Fruit fly (Drosophila melanogaster) whole organism, embryonic: Measurements from ENCODE around the gene dar1.

Experiments used
- Atf6 ChIP-seq: fragments of 200-800 bp; sonication (Bioruptor generic); IDR thresholded peaks from 2 replicates; pipeline ENCODE4 v1.3.6; 2022; ENCODE audit warnings: missing biosample characterization, missing genetic modification characterization
- B-H1 ChIP-seq: fragments of 200-800 bp; sonication (Bioruptor generic); IDR thresholded peaks from 3 replicates; pipeline ENCODE4 v1.3.6; 2022; ENCODE audit warnings: missing biosample characterization, missing genetic modification characterization
- Bteb2 ChIP-seq: fragments of 200-800 bp; sonication (Bioruptor generic); optimal IDR thresholded peaks from 2 replicates; lab custom pipeline; 2016; ENCODE audit warnings: missing biosample characterization, missing genetic modification characterization
- CG11085 ChIP-seq: fragments of 200-800 bp; sonication (Bioruptor generic); IDR thresholded peaks from 2 replicates; pipeline ENCODE4 v1.3.6; 2022; ENCODE audit warnings: missing biosample characterization, missing genetic modification characterization
- CG12155 ChIP-seq: fragments of 200-800 bp; sonication (Bioruptor generic); optimal IDR thresholded peaks from 3 replicates; lab custom pipeline; 2016; ENCODE audit warnings: missing biosample characterization, missing genetic modification characterization
- CG12744 ChIP-seq: fragments of 200-800 bp; sonication (Bioruptor generic); optimal IDR thresholded peaks from 2 replicates; lab custom pipeline; 2016; ENCODE audit warnings: missing biosample characterization, missing genetic modification characterization
- CG13123 ChIP-seq: fragments of 200-800 bp; sonication (Bioruptor generic); optimal IDR thresholded peaks from 2 replicates; lab custom pipeline; 2016; ENCODE audit warnings: missing biosample characterization, missing genetic modification characterization
- CG13775 ChIP-seq: fragments of 200-800 bp; sonication (Bioruptor generic); optimal IDR thresholded peaks from 3 replicates; lab custom pipeline; 2017; ENCODE audit warnings: missing biosample characterization, mild to moderate bottlenecking, missing genetic modification characterization
- CG14441 ChIP-seq: fragments of 200-800 bp; sonication (Bioruptor generic); IDR thresholded peaks from 2 replicates; pipeline ENCODE4 v1.3.6; 2022; ENCODE audit warnings: missing biosample characterization, missing genetic modification characterization
- CG14965 ChIP-seq: fragments of 200-800 bp; sonication (Bioruptor generic); optimal IDR thresholded peaks from 2 replicates; lab custom pipeline; 2016; ENCODE audit warnings: missing biosample characterization, missing genetic modification characterization, borderline replicate concordance
- CG15011 ChIP-seq: fragments of 200-800 bp; sonication (Bioruptor generic); optimal IDR thresholded peaks from 3 replicates; lab custom pipeline; 2018; ENCODE audit warnings: missing biosample characterization, mild to moderate bottlenecking, missing genetic modification characterization
- CG1603 ChIP-seq: fragments of 200-800 bp; sonication (Bioruptor generic); optimal IDR thresholded peaks from 2 replicates; lab custom pipeline; 2019; ENCODE audit warnings: missing biosample characterization, mild to moderate bottlenecking, missing genetic modification characterization, moderate library complexity
- CG2120 ChIP-seq: fragments of 200-800 bp; sonication (Bioruptor generic); optimal IDR thresholded peaks from 3 replicates; lab custom pipeline; 2016; ENCODE audit warnings: missing biosample characterization, missing genetic modification characterization
- CG32772 ChIP-seq: fragments of 200-800 bp; sonication (Bioruptor generic); IDR thresholded peaks from 2 replicates; pipeline ENCODE4 v1.3.6; 2022; ENCODE audit warnings: missing biosample characterization, missing genetic modification characterization
- CG3407 ChIP-seq: fragments of 200-800 bp; sonication (Bioruptor generic); optimal IDR thresholded peaks from 2 replicates; lab custom pipeline; 2018; ENCODE audit warnings: missing biosample characterization, mild to moderate bottlenecking, missing genetic modification characterization
- CG3838 ChIP-seq: fragments of 200-800 bp; sonication (Bioruptor generic); optimal IDR thresholded peaks from 3 replicates; lab custom pipeline; 2016; ENCODE audit warnings: missing biosample characterization, missing genetic modification characterization
- CG4282 ChIP-seq: fragments of 200-800 bp; sonication (Bioruptor generic); optimal IDR thresholded peaks from 2 replicates; lab custom pipeline; 2016; ENCODE audit warnings: missing biosample characterization, missing genetic modification characterization
- CG4404 ChIP-seq: fragments of 200-800 bp; sonication (Bioruptor generic); IDR thresholded peaks from 2 replicates; pipeline ENCODE4 v1.3.6; 2022; ENCODE audit warnings: missing biosample characterization, missing genetic modification characterization
- CG6654 ChIP-seq: fragments of 200-800 bp; sonication (Bioruptor generic); optimal IDR thresholded peaks from 2 replicates; lab custom pipeline; 2017; ENCODE audit warnings: missing biosample characterization, mild to moderate bottlenecking, missing genetic modification characterization
- CG8089 ChIP-seq: fragments of 200-800 bp; sonication (Bioruptor generic); optimal IDR thresholded peaks from 3 replicates; lab custom pipeline; 2016; ENCODE audit warnings: missing biosample characterization, missing genetic modification characterization
- CG8359 ChIP-seq: fragments of 200-800 bp; sonication (Bioruptor generic); optimal IDR thresholded peaks from 2 replicates; lab custom pipeline; 2017; ENCODE audit warnings: missing biosample characterization, mild to moderate bottlenecking, missing genetic modification characterization, borderline replicate concordance
- CG8924 ChIP-seq: fragments of 200-800 bp; optimal IDR thresholded peaks from 3 replicates; lab custom pipeline; 2019; ENCODE audit warnings: missing biosample characterization, mild to moderate bottlenecking, missing genetic modification characterization, moderate library complexity
- CG9437 ChIP-seq: fragments of 200-800 bp; sonication (Bioruptor generic); optimal IDR thresholded peaks from 2 replicates; lab custom pipeline; 2018; ENCODE audit warnings: missing biosample characterization, mild to moderate bottlenecking, missing genetic modification characterization
- CG9932 ChIP-seq: fragments of 200-800 bp; sonication (Bioruptor generic); IDR thresholded peaks from 2 replicates; pipeline ENCODE4 v1.3.6; 2022; ENCODE audit warnings: missing biosample characterization, missing genetic modification characterization
- CHES-1-like ChIP-seq: fragments of 200-800 bp; sonication (Bioruptor generic); optimal IDR thresholded peaks from 2 replicates; lab custom pipeline; 2016; ENCODE audit warnings: missing biosample characterization, missing genetic modification characterization
- CoRest ChIP-seq: fragments of 200-800 bp; sonication (Bioruptor generic); optimal IDR thresholded peaks from 3 replicates; lab custom pipeline; 2018; ENCODE audit warnings: missing biosample characterization, mild to moderate bottlenecking, missing genetic modification characterization, moderate library complexity
- Dek ChIP-seq: fragments of 200-800 bp; sonication (Bioruptor generic); optimal IDR thresholded peaks from 3 replicates; lab custom pipeline; 2019; ENCODE audit warnings: missing biosample characterization, mild to moderate bottlenecking, missing genetic modification characterization, moderate library complexity
- MTF-1 ChIP-seq: fragments of 200-800 bp; sonication (Bioruptor generic); optimal IDR thresholded peaks from 2 replicates; lab custom pipeline; 2018; ENCODE audit warnings: missing biosample characterization, mild to moderate bottlenecking, missing genetic modification characterization, borderline replicate concordance
- NC2α ChIP-seq: fragments of 200-800 bp; sonication (Bioruptor generic); optimal IDR thresholded peaks from 2 replicates; lab custom pipeline; 2016; ENCODE audit warnings: missing biosample characterization, missing genetic modification characterization
- Opbp ChIP-seq: fragments of 200-800 bp; sonication (Bioruptor generic); IDR thresholded peaks from 3 replicates; pipeline ENCODE4 v1.3.6; 2022; ENCODE audit warnings: missing biosample characterization, missing genetic modification characterization; ENCODE audit not compliant: partially characterized antibody
- Optix ChIP-seq: fragments of 200-800 bp; sonication (Bioruptor generic); IDR thresholded peaks from 3 replicates; pipeline ENCODE4 v1.3.6; 2022; ENCODE audit warnings: missing biosample characterization, missing genetic modification characterization
- Ptx1 ChIP-seq: fragments of 200-800 bp; sonication (Bioruptor generic); IDR thresholded peaks from 2 replicates; pipeline ENCODE4 v1.3.6; 2022; ENCODE audit warnings: missing biosample characterization, missing genetic modification characterization
- chinmo ChIP-seq: fragments of 200-800 bp; sonication (Bioruptor generic); IDR thresholded peaks from 4 replicates; pipeline ENCODE4 v1.3.6; 2022; ENCODE audit warnings: missing biosample characterization, missing genetic modification characterization; ENCODE audit not compliant: partially characterized antibody
- ci ChIP-seq: fragments of 200-800 bp; sonication (Bioruptor generic); IDR thresholded peaks from 3 replicates; pipeline ENCODE4 v1.3.6; 2022; ENCODE audit warnings: missing biosample characterization, missing genetic modification characterization
- cwo ChIP-seq: fragments of 200-800 bp; sonication (Bioruptor generic); optimal IDR thresholded peaks from 3 replicates; lab custom pipeline; 2017; ENCODE audit warnings: missing biosample characterization, missing genetic modification characterization, mild to moderate bottlenecking, moderate library complexity, missing genetic modification reagents
- dan ChIP-seq: fragments of 200-800 bp; sonication (Bioruptor generic); IDR thresholded peaks from 2 replicates; pipeline ENCODE4 v1.3.6; 2022; ENCODE audit warnings: missing biosample characterization, missing genetic modification characterization
- eve ChIP-seq, 2 experiments: fragments of >200 bp; optimal IDR thresholded peaks; 2 replicates each; lab custom pipeline; 2017; ENCODE audit warnings: missing biosample characterization in 2 of 2, missing genetic modification characterization in 2 of 2
- exex ChIP-seq: fragments of 200-800 bp; sonication (Bioruptor generic); optimal IDR thresholded peaks from 4 replicates; lab custom pipeline; 2018; ENCODE audit warnings: missing biosample characterization, mild to moderate bottlenecking, missing genetic modification characterization, moderate library complexity
- fd102C ChIP-seq: fragments of 200-800 bp; sonication (Bioruptor generic); optimal IDR thresholded peaks from 2 replicates; lab custom pipeline; 2018; ENCODE audit warnings: missing biosample characterization, mild to moderate bottlenecking, missing genetic modification characterization, moderate library complexity
- fd3F ChIP-seq: fragments of 200-800 bp; sonication (Bioruptor generic); optimal IDR thresholded peaks from 2 replicates; lab custom pipeline; 2018; ENCODE audit warnings: missing biosample characterization, mild to moderate bottlenecking, missing genetic modification characterization, moderate library complexity
- gce ChIP-seq: fragments of 200-800 bp; sonication (Bioruptor generic); IDR thresholded peaks from 3 replicates; pipeline ENCODE4 v1.3.6; 2022; ENCODE audit warnings: missing biosample characterization, missing genetic modification characterization
- gem ChIP-seq: fragments of 200-800 bp; sonication (Bioruptor generic); optimal IDR thresholded peaks from 2 replicates; lab custom pipeline; 2019; ENCODE audit warnings: missing biosample characterization, mild to moderate bottlenecking, missing genetic modification characterization, moderate library complexity
- nmo ChIP-seq: fragments of 200-800 bp; sonication (Bioruptor generic); optimal IDR thresholded peaks from 2 replicates; lab custom pipeline; 2018; ENCODE audit warnings: missing biosample characterization, mild to moderate bottlenecking, missing genetic modification characterization, moderate library complexity
- org-1 ChIP-seq: fragments of 200-800 bp; sonication (Bioruptor generic); optimal IDR thresholded peaks from 2 replicates; lab custom pipeline; 2017; ENCODE audit warnings: missing biosample characterization, missing genetic modification characterization
- slp2 ChIP-seq: fragments of 200-800 bp; sonication (Bioruptor generic); optimal IDR thresholded peaks from 2 replicates; lab custom pipeline; 2016; ENCODE audit warnings: missing biosample characterization, missing genetic modification characterization
- stwl ChIP-seq: fragments of 200-800 bp; sonication (Bioruptor generic); optimal IDR thresholded peaks from 3 replicates; lab custom pipeline; 2018; ENCODE audit warnings: missing biosample characterization, mild to moderate bottlenecking, missing genetic modification characterization, moderate library complexity
- trem ChIP-seq: fragments of 200-800 bp; optimal IDR thresholded peaks from 3 replicates; lab custom pipeline; 2019; ENCODE audit warnings: missing biosample characterization, mild to moderate bottlenecking, missing genetic modification characterization, moderate library complexity
- twi ChIP-seq: fragments of 200-800 bp; optimal IDR thresholded peaks from 2 replicates; lab custom pipeline; 2019; ENCODE audit warnings: missing biosample characterization, mild to moderate bottlenecking, missing genetic modification characterization, moderate library complexity
- vfl ChIP-seq: fragments of 200-800 bp; sonication (Bioruptor generic); optimal IDR thresholded peaks from 2 replicates; lab custom pipeline; 2016; ENCODE audit warnings: missing biosample characterization, missing genetic modification characterization
- wdn ChIP-seq: fragments of 200-800 bp; sonication (Bioruptor generic); IDR thresholded peaks from 2 replicates; pipeline ENCODE4 v1.3.6; 2022; ENCODE audit warnings: missing biosample characterization, missing genetic modification characterization

The dar1 gene

DNA sequence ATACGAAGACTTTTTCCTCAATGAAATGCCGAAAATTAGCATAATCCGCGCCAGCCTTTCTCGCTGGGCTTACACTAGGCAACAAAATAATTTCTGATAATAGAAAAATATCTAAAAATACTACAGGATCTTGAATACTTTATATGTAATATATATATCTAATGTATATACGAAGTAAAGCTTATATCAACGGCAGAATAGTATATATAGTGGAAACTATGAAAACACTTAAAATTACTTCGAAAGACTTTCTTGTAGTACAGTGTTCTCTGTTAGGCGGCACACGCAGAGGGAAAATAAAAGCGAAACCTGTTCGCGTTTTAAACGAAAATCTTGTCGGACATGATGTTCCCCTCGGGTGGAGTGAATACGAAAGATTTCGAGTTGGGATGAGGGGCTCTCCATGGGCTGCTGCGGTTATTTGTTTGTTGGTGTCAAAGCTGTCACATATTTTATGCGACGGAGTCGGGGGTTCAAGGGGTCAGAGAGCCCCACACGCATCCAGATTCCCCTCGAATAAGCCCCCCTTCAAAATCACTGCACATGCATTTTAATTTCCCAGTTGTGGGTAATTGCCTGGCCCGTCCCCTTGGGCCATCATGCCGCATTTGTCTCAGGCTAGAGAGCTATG, 8.1 kb downstream of the dar1 start (continued):
- TF ChIP-seq Optix (GFP tag; lab: Robert Waterston, UW) (no peak), MTF-1 (GFP tag; lab: Kevin White, UChicago) (peak; percentile 30), CG13123 (GFP tag; lab: Kevin White, UChicago) (no peak), stwl (tag; lab: Kevin White, UChicago) (no peak), CG2120 (GFP tag; lab: Kevin White, UChicago) (no peak), trem (tag; lab: Kevin White, UChicago) (peak; percentile 78), Atf6 (GFP tag; lab: Robert Waterston, UW) (no peak), CG12155 (GFP tag; lab: Kevin White, UChicago) (no peak), CG1603 (tag; lab: Kevin White, UChicago) (no peak), Opbp (no peak), cwo (GFP tag; lab: Kevin White, UChicago) (peak; percentile 29), Dek (tag; lab: Kevin White, UChicago) (peak; percentile 22), CHES-1-like (no peak), CoRest (peak; percentile 75), CG4404 (GFP tag; lab: Robert Waterston, UW) (no peak), Ptx1 (GFP tag; lab: Robert Waterston, UW) (peak; percentile 57), CG13775 (GFP tag; lab: Kevin White, UChicago) (peak; percentile 34), CG4282 (no peak), CG8089 (GFP tag; lab: Kevin White, UChicago) (no peak), vfl (GFP tag; lab: Kevin White, UChicago) (no peak), slp2 (GFP tag; lab: Kevin White, UChicago) (no peak), CG14965 (GFP tag; lab: Kevin White, UChicago) (no peak), fd102C (GFP tag; lab: Kevin White, UChicago) (no peak), gem (tag; lab: Kevin White, UChicago) (peak; percentile 86), Bteb2 (GFP tag; lab: Kevin White, UChicago) (no peak), CG9437 (GFP tag; lab: Kevin White, UChicago) (peak; percentile 24), gce (0 out of 3 replicates have a peak, but pooled peaks have one; percentile 62), org-1 (GFP tag; lab: Kevin White, UChicago) (peak; percentile 42), ci (GFP tag; lab: Robert Waterston, UW) (peak; percentile 75; the same call in 2 of the 3 replicates), CG3407 (peak; percentile 65), CG9932 (0 out of 2 replicates have a peak, but pooled peaks have one; percentile 20), chinmo (no peak), CG11085 (GFP tag; lab: Robert Waterston, UW) (no peak), nmo (GFP tag; lab: Kevin White, UChicago) (peak; percentile 80), CG8359 (GFP tag; lab: Kevin White, UChicago) (peak; percentile 29), eve (GFP tag; optimal IDR thresholded peaks at IDR 0.05; lab: Kevin White, UChicago) (peak in 1 of 2 experiments; percentile 80), wdn (GFP tag; lab: Robert Waterston, UW) (no peak), CG14441 (GFP tag; lab: Robert Waterston, UW) (0 out of 2 replicates have a peak, but pooled peaks have one; percentile 25), fd3F (no peak), CG3838 (GFP tag; lab: Kevin White, UChicago) (no peak), CG6654 (GFP tag; lab: Kevin White, UChicago) (peak; percentile 16), twi (tag; lab: Kevin White, UChicago) (peak; percentile 35), exex (tag; lab: Kevin White, UChicago) (no peak), CG15011 (GFP tag; lab: Kevin White, UChicago) (no peak), NC2α (GFP tag; lab: Kevin White, UChicago) (no peak), dan (no peak), B-H1 (GFP tag; lab: Robert Waterston, UW) (no peak; the same call in 2 of the 3 replicates), CG12744 (GFP tag; lab: Kevin White, UChicago) (no peak), CG8924 (tag; lab: Kevin White, UChicago) (peak; percentile 82), CG32772 (peak; percentile 22; the same call in 1 of the 2 replicates)
